Worm (Caenorhabditis elegans) whole organism, young adult: Measurements from ENCODE around the gene akap-1.
A peak's percentile ranks its signal among the peaks of the same experiment; 100 is the strongest.

Source experiments
- C17E4.6 ChIP-seq: fragments of 200-800 bp; sonication (Bioruptor generic); IDR thresholded peaks from 2 replicates; pipeline ENCODE4 v1.3.6; 2022; ENCODE audit warnings: missing genetic modification reagents, missing genetic modification characterization, missing compliant biosample characterization
- F22D6.2 ChIP-seq: sonication (generic microtip); optimal IDR thresholded peaks from 2 replicates; lab custom pipeline; 2016; ENCODE audit warnings: mild to moderate bottlenecking, missing genetic modification characterization, missing compliant biosample characterization
- F37B4.10 ChIP-seq: fragments of 200-800 bp; sonication (Bioruptor generic); IDR thresholded peaks from 2 replicates; pipeline ENCODE4 v1.3.6; 2022; ENCODE audit warnings: missing genetic modification characterization, missing compliant biosample characterization
- F57A8.1 ChIP-seq: fragments of 200-800 bp; sonication (Bioruptor generic); optimal IDR thresholded peaks from 2 replicates; lab custom pipeline; 2018; ENCODE audit warnings: mild to moderate bottlenecking, missing genetic modification characterization, moderate library complexity, missing compliant biosample characterization
- attf-6 ChIP-seq: fragments of 200-800 bp; sonication (Bioruptor generic); IDR thresholded peaks from 2 replicates; pipeline ENCODE4 v1.3.6; 2022; ENCODE audit warnings: missing genetic modification reagents, missing genetic modification characterization, missing compliant biosample characterization
- ccch-3 ChIP-seq: fragments of 200-800 bp; sonication (Bioruptor generic); optimal IDR thresholded peaks from 2 replicates; lab custom pipeline; 2018; ENCODE audit warnings: mild to moderate bottlenecking, missing genetic modification characterization, missing compliant biosample characterization
- cebp-1 ChIP-seq, 2 experiments: fragments of 200-800 bp in 1 of 2; sonication (Bioruptor generic) in 1 of 2; sonication (generic microtip) in 1 of 2; IDR thresholded peaks in 1 of 2; optimal IDR thresholded peaks in 1 of 2; 2 replicates each; pipeline versions ENCODE4 v1.3.6 to Lab custom; 2017 to 2022; ENCODE audit warnings: missing compliant biosample characterization in 2 of 2, missing genetic modification characterization in 2 of 2, mild to moderate bottlenecking in 1 of 2, missing genetic modification reagents in 1 of 2, moderate library complexity in 1 of 2
- ceh-100 ChIP-seq: fragments of 200-800 bp; sonication (Bioruptor generic); IDR thresholded peaks from 2 replicates; pipeline ENCODE4 v1.3.6; 2022; ENCODE audit warnings: missing genetic modification reagents, missing genetic modification characterization, missing compliant biosample characterization
- chd-7 ChIP-seq: sonication (generic microtip); optimal IDR thresholded peaks from 2 replicates; lab custom pipeline; 2016; ENCODE audit warnings: mild to moderate bottlenecking, missing genetic modification characterization, moderate library complexity, missing compliant biosample characterization
- fkh-3 ChIP-seq: sonication (generic microtip); optimal IDR thresholded peaks from 2 replicates; lab custom pipeline; 2016; ENCODE audit warnings: mild to moderate bottlenecking, missing genetic modification characterization, missing compliant biosample characterization
- hmg-1.2 ChIP-seq: fragments of 200-800 bp; sonication (Bioruptor generic); IDR thresholded peaks from 2 replicates; pipeline ENCODE4 v1.3.6; 2022; ENCODE audit warnings: missing genetic modification reagents, missing genetic modification characterization, missing compliant biosample characterization
- lin-26 ChIP-seq: fragments of 200-800 bp; sonication (Bioruptor generic); IDR thresholded peaks from 2 replicates; pipeline ENCODE4 v1.3.6; 2022; ENCODE audit warnings: missing genetic modification reagents, missing genetic modification characterization, missing compliant biosample characterization
- lin-40 ChIP-seq: sonication (generic microtip); optimal IDR thresholded peaks from 2 replicates; lab custom pipeline; 2016; ENCODE audit warnings: missing genetic modification characterization, mild to moderate bottlenecking, missing compliant biosample characterization, missing genotype, missing genetic modification reagents
- lir-1 ChIP-seq: fragments of 200-800 bp; sonication (Bioruptor generic); conservative IDR thresholded peaks from 2 replicates; pipeline ENCODE4 v1.3.6; 2022; ENCODE audit warnings: missing genetic modification reagents, missing genetic modification characterization, missing compliant biosample characterization
- lsl-1 ChIP-seq: fragments of 200-800 bp; sonication (Bioruptor generic); optimal IDR thresholded peaks from 2 replicates; lab custom pipeline; 2018; ENCODE audit warnings: mild to moderate bottlenecking, missing genetic modification characterization, moderate library complexity, missing compliant biosample characterization
- mes-4 ChIP-seq: sonication (generic microtip); optimal IDR thresholded peaks from 2 replicates; lab custom pipeline; 2016; ENCODE audit warnings: missing genotype, missing genetic modification characterization, missing compliant biosample characterization
- mxl-1 ChIP-seq: sonication (generic microtip); optimal IDR thresholded peaks from 2 replicates; lab custom pipeline; 2016; ENCODE audit warnings: missing genetic modification characterization, missing compliant biosample characterization
- nfya-1 ChIP-seq: sonication (generic microtip); optimal IDR thresholded peaks from 2 replicates; lab custom pipeline; 2017; ENCODE audit warnings: antibody characterized with exemption, missing compliant biosample characterization, missing genetic modification characterization, borderline replicate concordance; ENCODE audit not compliant: insufficient read depth
- nfyb-1 ChIP-seq: fragments of 200-800 bp; sonication (Bioruptor generic); IDR thresholded peaks from 2 replicates; pipeline ENCODE4 v1.3.6; 2022; ENCODE audit warnings: missing genetic modification reagents, missing genetic modification characterization, missing compliant biosample characterization
- nhr-80 ChIP-seq: sonication (generic microtip); optimal IDR thresholded peaks from 2 replicates; lab custom pipeline; 2016; ENCODE audit warnings: missing genetic modification characterization, missing compliant biosample characterization
- pha-4 ChIP-seq: fragments of 150-350 bp; sonication (generic microtip); optimal IDR thresholded peaks from 2 replicates; lab custom pipeline; 2014; ENCODE audit warnings: missing biosample characterization, missing genetic modification reagents, missing genetic modification characterization
- repo-1 ChIP-seq: sonication (generic microtip); optimal IDR thresholded peaks from 2 replicates; lab custom pipeline; 2017; ENCODE audit warnings: mild to moderate bottlenecking, missing genetic modification characterization, missing compliant biosample characterization
- snpc-1.1 ChIP-seq: sonication (generic microtip); optimal IDR thresholded peaks from 2 replicates; lab custom pipeline; 2017; ENCODE audit warnings: missing genetic modification characterization, mild to moderate bottlenecking, missing compliant biosample characterization, antibody characterized with exemption, moderate library complexity, missing genotype, missing genetic modification reagents; ENCODE audit not compliant: insufficient read depth
- snpc-1.3 ChIP-seq: sonication (generic microtip); optimal IDR thresholded peaks from 2 replicates; lab custom pipeline; 2017; ENCODE audit warnings: missing genetic modification characterization, mild to moderate bottlenecking, missing compliant biosample characterization, antibody characterized with exemption, moderate library complexity, missing genotype, missing genetic modification reagents; ENCODE audit not compliant: insufficient read depth
- snpc-3.4 ChIP-seq: sonication (generic microtip); optimal IDR thresholded peaks from 2 replicates; lab custom pipeline; 2017; ENCODE audit warnings: missing genetic modification characterization, mild to moderate bottlenecking, missing compliant biosample characterization, antibody characterized with exemption, moderate library complexity, missing genotype, missing genetic modification reagents
- snpc-4 ChIP-seq, 5 experiments: fragments of 150-350 bp in 1 of 5; sonication (generic microtip) in 4 of 5; optimal IDR thresholded peaks; 2 replicates each; lab custom pipeline; 2014 to 2018; ENCODE audit warnings: missing genetic modification characterization in 5 of 5, missing biosample characterization in 3 of 5, antibody characterized with exemption in 2 of 5, mild to moderate bottlenecking in 2 of 5, missing compliant biosample characterization in 2 of 5, missing genotype in 2 of 5, moderate library complexity in 2 of 5, missing genetic modification reagents in 1 of 5
- somi-1 ChIP-seq: fragments of 200-800 bp; sonication (Bioruptor generic); optimal IDR thresholded peaks from 2 replicates; lab custom pipeline; 2018; ENCODE audit warnings: mild to moderate bottlenecking, missing genetic modification characterization, missing compliant biosample characterization
- tbx-9 ChIP-seq: sonication (generic microtip); optimal IDR thresholded peaks from 2 replicates; lab custom pipeline; 2016; ENCODE audit warnings: borderline replicate concordance, missing genetic modification characterization, inconsistent platforms, missing compliant biosample characterization
- unc-62 ChIP-seq: fragments of 150-350 bp; optimal IDR thresholded peaks from 2 replicates; lab custom pipeline; 2014; ENCODE audit warnings: missing biosample characterization, missing genetic modification reagents, missing genetic modification characterization
- zim-3 ChIP-seq: sonication (generic microtip); optimal IDR thresholded peaks from 2 replicates; lab custom pipeline; 2017; ENCODE audit warnings: mild to moderate bottlenecking, missing genetic modification characterization, moderate library complexity, missing compliant biosample characterization
- ztf-22 ChIP-seq: fragments of 200-800 bp; sonication (Bioruptor generic); optimal IDR thresholded peaks from 2 replicates; lab custom pipeline; 2018; ENCODE audit warnings: mild to moderate bottlenecking, missing genetic modification characterization, moderate library complexity, missing compliant biosample characterization
- ztf-26 ChIP-seq: sonication (generic microtip); optimal IDR thresholded peaks from 2 replicates; lab custom pipeline; 2017; ENCODE audit warnings: missing genetic modification characterization, missing compliant biosample characterization
- ztf-28 ChIP-seq: fragments of 200-800 bp; sonication (Bioruptor generic); IDR thresholded peaks from 2 replicates; pipeline ENCODE4 v1.3.6; 2022; ENCODE audit warnings: missing genetic modification reagents, missing genetic modification characterization, missing compliant biosample characterization
- ztf-6 ChIP-seq: fragments of 200-800 bp; sonication (Bioruptor generic); IDR thresholded peaks from 2 replicates; pipeline ENCODE4 v1.3.6; 2022; ENCODE audit warnings: missing genetic modification reagents, missing genetic modification characterization, missing compliant biosample characterization

The akap-1 gene

DNA sequence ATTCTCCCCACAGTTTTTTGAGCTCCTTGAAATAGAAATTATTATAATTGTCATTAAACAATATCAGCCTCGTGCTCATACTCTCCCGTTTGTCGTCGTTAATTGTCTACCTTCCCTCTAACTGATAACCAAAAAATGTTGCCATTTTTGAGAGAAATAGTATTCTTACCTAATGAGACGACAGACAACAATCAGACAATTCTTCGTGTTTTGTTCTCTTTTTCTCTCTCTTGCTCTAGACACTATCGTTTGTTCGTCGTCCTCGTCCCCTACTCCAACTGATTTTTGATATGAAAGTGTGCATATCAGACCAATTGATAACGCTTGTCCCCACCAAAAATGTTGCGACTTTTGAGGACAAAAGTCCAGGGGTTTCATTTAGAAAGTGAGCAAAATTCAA is 8.4 kb downstream of the akap-1 start (continued):
- no peak for TF ChIP-seq ccch-3 (GFP tag; lab: Kevin White, UChicago)

DNA sequence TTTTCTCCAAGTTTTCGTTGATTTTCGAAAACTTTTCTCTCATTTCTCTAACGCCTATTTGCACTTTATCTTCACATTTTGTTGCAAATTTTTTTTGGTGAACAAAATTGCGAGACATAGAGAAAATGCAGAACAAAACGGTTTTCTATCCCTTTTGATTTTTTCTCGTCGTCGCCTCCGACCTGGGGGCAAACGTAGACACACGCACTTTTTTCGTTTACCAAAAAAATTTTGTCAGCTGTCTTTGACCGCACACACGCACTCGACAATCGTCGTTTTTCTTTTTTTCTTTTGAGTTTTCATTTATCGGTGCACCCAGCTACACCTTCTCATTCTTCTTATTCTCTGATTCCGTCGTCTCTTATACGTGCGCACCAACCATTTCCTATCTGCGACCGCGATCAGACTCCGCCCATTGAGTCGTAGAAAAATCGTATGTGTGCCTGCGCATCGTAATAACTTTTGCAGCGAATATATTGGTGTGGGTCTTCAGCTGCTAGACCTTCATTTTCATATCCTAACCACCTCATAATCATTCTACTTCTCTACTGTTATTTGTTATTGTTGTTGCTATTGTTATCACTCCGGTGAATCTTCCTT is 9.2 kb downstream of the akap-1 start:
- TF ChIP-seq tbx-9 (no peak), ztf-26 (peak; percentile 61), lin-40 (tag; lab: Kevin White, UChicago) (peak; percentile 53), somi-1 (peak; percentile 65), unc-62 (GFP tag; lab: Kevin White, UChicago) (no peak), repo-1 (tag; lab: Kevin White, UChicago) (peak; percentile 24), nhr-80 (tag; lab: Kevin White, UChicago) (peak; percentile 58), lin-26 (0 out of 2 replicates have a peak, but pooled peaks have one; percentile 28)

DNA sequence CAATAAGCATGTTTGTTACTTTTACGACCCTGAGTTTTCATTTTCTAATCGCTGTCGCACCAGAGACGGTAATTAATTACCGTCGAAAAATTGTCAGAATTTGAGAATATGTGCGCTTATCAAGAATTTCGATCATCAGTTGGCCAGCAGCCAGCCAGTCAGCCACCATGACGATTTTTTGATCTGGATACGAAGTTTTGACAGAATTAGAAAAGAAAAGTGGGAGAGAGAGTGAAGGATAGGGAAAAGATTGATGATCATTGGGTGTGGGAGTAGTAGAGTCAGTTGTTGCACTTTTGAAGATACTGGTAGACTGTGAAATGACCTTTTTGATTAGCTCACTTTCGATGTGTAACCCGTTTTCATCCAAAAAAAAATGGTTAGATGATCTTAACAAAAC is 11.2 kb downstream of the akap-1 start:
- TF ChIP-seq snpc-1.1 (tag; lab: Kevin White, UChicago), result no peak

DNA sequence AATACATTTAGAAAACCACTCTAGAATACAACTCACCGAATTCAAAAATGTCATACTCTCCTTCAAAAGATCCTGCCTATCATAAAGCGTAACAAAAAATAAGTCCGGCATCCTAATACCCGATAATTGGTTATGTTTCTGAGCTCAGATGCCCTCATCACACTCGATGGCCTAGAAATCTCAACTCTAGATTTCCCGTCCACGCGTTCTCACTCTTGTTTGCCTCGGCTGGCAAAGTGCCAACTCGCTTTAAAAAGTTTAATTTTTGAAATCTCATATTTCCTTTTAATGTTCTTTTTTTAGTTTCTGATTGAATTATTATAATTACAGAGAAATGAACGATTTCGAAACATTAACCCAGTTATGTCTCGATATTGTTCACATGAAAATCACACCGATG is 14.5 kb downstream of the akap-1 start, which contains the start of the genes C56G2.15 and thoc-2:
Gene C56G2.15 (minus strand): TSS at position 188 of the 400 bp plus-strand sequence.
Gene thoc-2 (plus strand): TSS at position 331 of the 400 bp plus-strand sequence.
- no peak for TF ChIP-seq attf-6 (GFP tag; lab: Robert Waterston, UW)
- peak; percentile 10 for TF ChIP-seq lsl-1
- no peak for TF ChIP-seq snpc-3.4 (tag; lab: Kevin White, UChicago)
- no peak for TF ChIP-seq mxl-1 (tag; lab: Kevin White, UChicago)
- TF ChIP-seq cebp-1 (GFP tag; IDR thresholded peaks at IDR 0.05; lab: Robert Waterston, UW), result no peak
- TF ChIP-seq cebp-1 (tag; optimal IDR thresholded peaks at IDR 0.05; lab: Kevin White, UChicago), result peak; percentile 16
- no peak for TF ChIP-seq zim-3
- no peak for TF ChIP-seq chd-7
- no peak for TF ChIP-seq pha-4 (tag; lab: Kevin White, UChicago)
- TF ChIP-seq snpc-1.3, result no peak
- 0 out of 2 replicates have a peak, but pooled peaks have one; percentile 14 for TF ChIP-seq hmg-1.2 (GFP tag; lab: Robert Waterston, UW)
- TF ChIP-seq nfyb-1 (GFP tag; lab: Robert Waterston, UW), result no peak
- TF ChIP-seq C17E4.6, result no peak
- no peak for TF ChIP-seq ztf-22 (GFP tag; lab: Kevin White, UChicago)
- TF ChIP-seq, all 124 proteins: peak for 3

DNA sequence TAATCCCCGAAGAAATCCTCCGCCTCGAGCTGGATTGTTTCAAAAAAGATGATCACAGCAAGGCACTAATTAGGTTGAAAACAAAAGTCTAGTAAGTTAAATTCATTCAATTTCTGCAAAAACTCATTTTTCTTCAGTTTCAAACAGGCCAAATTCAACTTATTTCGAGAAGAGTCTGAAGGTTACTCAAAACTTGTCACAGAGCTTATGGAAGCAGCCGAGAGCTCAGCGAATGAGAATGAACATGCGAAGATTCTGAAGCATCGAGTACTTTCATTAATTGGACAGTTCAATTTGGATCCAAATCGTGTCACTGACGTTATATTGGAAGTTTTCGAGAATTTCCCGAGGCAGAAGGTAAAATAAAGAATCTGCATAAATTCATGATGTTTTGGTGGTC is 15.3 kb downstream of the akap-1 start:
- no peak for TF ChIP-seq ztf-28
- no peak for TF ChIP-seq ztf-6
- no peak for TF ChIP-seq ztf-22 (GFP tag; lab: Kevin White, UChicago)
- no peak for TF ChIP-seq cebp-1 (GFP tag; IDR thresholded peaks at IDR 0.05; lab: Robert Waterston, UW)
- TF ChIP-seq cebp-1 (tag; optimal IDR thresholded peaks at IDR 0.05; lab: Kevin White, UChicago), result no peak
- TF ChIP-seq unc-62 (GFP tag; lab: Kevin White, UChicago), result no peak
- TF ChIP-seq F57A8.1 (GFP tag; lab: Kevin White, UChicago), result no peak
- no peak for TF ChIP-seq fkh-3 (tag; lab: Kevin White, UChicago)
- TF ChIP-seq F22D6.2, result no peak
- no peak for TF ChIP-seq lsl-1
- no peak for TF ChIP-seq ceh-100 (GFP tag; lab: Robert Waterston, UW)
- no peak for TF ChIP-seq nfya-1
- no peak for TF ChIP-seq lir-1 (GFP tag; lab: Robert Waterston, UW)
- TF ChIP-seq F37B4.10 (GFP tag; lab: Robert Waterston, UW), result no peak
- no peak for TF ChIP-seq mes-4
- TF ChIP-seq snpc-4 (GFP tag; optimal IDR thresholded peaks at IDR 0.05; lab: Kevin White, UChicago), result no peak
- TF ChIP-seq snpc-4 (tag; optimal IDR thresholded peaks at IDR 0.05; lab: Kevin White, UChicago), result no peak
- TF ChIP-seq, all 124 proteins: peak for 0
